Fruit fly (Drosophila melanogaster) whole organism, embryonic: Measurements from ENCODE around the gene CG4452.

Source experiments
- CG10267 ChIP-seq: fragments of 200-800 bp; sonication (Bioruptor generic); optimal IDR thresholded peaks from 2 replicates; lab custom pipeline; 2018; ENCODE audit warnings: missing biosample characterization, mild to moderate bottlenecking, missing genetic modification characterization, moderate library complexity
- CG14441 ChIP-seq: fragments of 200-800 bp; sonication (Bioruptor generic); IDR thresholded peaks from 2 replicates; pipeline ENCODE4 v1.3.6; 2022; ENCODE audit warnings: missing biosample characterization, missing genetic modification characterization
- CG14710 ChIP-seq: fragments of 200-800 bp; sonication (Bioruptor generic); optimal IDR thresholded peaks from 3 replicates; lab custom pipeline; 2019; ENCODE audit warnings: missing biosample characterization, mild to moderate bottlenecking, missing genetic modification characterization, moderate library complexity
- CG15696 ChIP-seq: fragments of 200-800 bp; sonication (Bioruptor generic); optimal IDR thresholded peaks from 2 replicates; lab custom pipeline; 2019; ENCODE audit warnings: missing biosample characterization, mild to moderate bottlenecking, missing genetic modification characterization, moderate library complexity
- CG17802 ChIP-seq: fragments of 200-800 bp; sonication (Bioruptor generic); optimal IDR thresholded peaks from 2 replicates; lab custom pipeline; 2018; ENCODE audit warnings: missing biosample characterization, mild to moderate bottlenecking, missing genetic modification characterization, moderate library complexity
- CG18619 ChIP-seq: fragments of 200-800 bp; sonication (Bioruptor generic); optimal IDR thresholded peaks from 3 replicates; lab custom pipeline; 2017; ENCODE audit warnings: missing biosample characterization, mild to moderate bottlenecking, missing genetic modification characterization
- CG32772 ChIP-seq: fragments of 200-800 bp; sonication (Bioruptor generic); IDR thresholded peaks from 2 replicates; pipeline ENCODE4 v1.3.6; 2022; ENCODE audit warnings: missing biosample characterization, missing genetic modification characterization
- CG6689 ChIP-seq: fragments of 200-800 bp; sonication (Bioruptor generic); IDR thresholded peaks from 2 replicates; pipeline ENCODE4 v1.3.6; 2022; ENCODE audit warnings: missing biosample characterization, missing genetic modification characterization
- CG6854 ChIP-seq: fragments of 200-800 bp; sonication (Bioruptor generic); optimal IDR thresholded peaks from 3 replicates; lab custom pipeline; 2017; ENCODE audit warnings: missing biosample characterization, mild to moderate bottlenecking, missing genetic modification characterization
- CG7271 ChIP-seq: fragments of 200-800 bp; sonication (Bioruptor generic); optimal IDR thresholded peaks from 2 replicates; lab custom pipeline; 2018; ENCODE audit warnings: missing biosample characterization, mild to moderate bottlenecking, missing genetic modification characterization, moderate library complexity
- CG8765 ChIP-seq: fragments of 200-800 bp; sonication (Bioruptor generic); IDR thresholded peaks from 2 replicates; pipeline ENCODE4 v1.3.6; 2022; ENCODE audit warnings: missing biosample characterization, missing genetic modification characterization
- Camta ChIP-seq: fragments of 200-800 bp; sonication (Bioruptor generic); optimal IDR thresholded peaks from 2 replicates; lab custom pipeline; 2016; ENCODE audit warnings: missing biosample characterization, missing genetic modification characterization
- Dad ChIP-seq: fragments of 200-800 bp; sonication (Bioruptor generic); optimal IDR thresholded peaks from 3 replicates; lab custom pipeline; 2016; ENCODE audit warnings: missing biosample characterization, missing genetic modification characterization
- Eip74EF ChIP-seq, 2 experiments: fragments of 200-800 bp in 1 of 2; fragments of >200 bp in 1 of 2; sonication (Bioruptor generic) in 1 of 2; optimal IDR thresholded peaks; 2 replicates each; lab custom pipeline; 2017 to 2019; ENCODE audit warnings: missing biosample characterization in 2 of 2, missing genetic modification characterization in 2 of 2, mild to moderate bottlenecking in 1 of 2, moderate library complexity in 1 of 2
- H15 ChIP-seq: fragments of 200-800 bp; sonication (Bioruptor generic); IDR thresholded peaks from 3 replicates; pipeline ENCODE4 v1.3.6; 2022; ENCODE audit warnings: missing biosample characterization, missing genetic modification characterization
- HLH54F ChIP-seq: fragments of 200-800 bp; sonication (Bioruptor generic); optimal IDR thresholded peaks from 3 replicates; lab custom pipeline; 2016; ENCODE audit warnings: missing biosample characterization, missing genetic modification characterization
- Hmx ChIP-seq: fragments of 200-800 bp; sonication (Bioruptor generic); optimal IDR thresholded peaks from 2 replicates; lab custom pipeline; 2016; ENCODE audit warnings: missing biosample characterization, missing genetic modification characterization
- Hsf ChIP-seq: fragments of 200-800 bp; sonication (Bioruptor generic); optimal IDR thresholded peaks from 3 replicates; lab custom pipeline; 2016; ENCODE audit warnings: missing biosample characterization, missing genetic modification characterization
- Neu2 ChIP-seq: fragments of 200-800 bp; sonication (Bioruptor generic); optimal IDR thresholded peaks from 3 replicates; lab custom pipeline; 2016; ENCODE audit warnings: missing biosample characterization, missing genetic modification characterization, borderline replicate concordance
- Nf-YA ChIP-seq: fragments of 200-800 bp; sonication (Bioruptor generic); IDR thresholded peaks from 2 replicates; pipeline ENCODE4 v1.3.6; 2022; ENCODE audit warnings: missing biosample characterization, missing genetic modification characterization
- Pdp1 ChIP-seq, 2 experiments: fragments of 200-800 bp; sonication (Bioruptor generic); optimal IDR thresholded peaks; 3 replicates each; lab custom pipeline; 2016; ENCODE audit warnings: missing biosample characterization in 2 of 2, missing genetic modification characterization in 2 of 2, mild to moderate bottlenecking in 1 of 2, moderate library complexity in 1 of 2
- Side ChIP-seq: fragments of 200-800 bp; sonication (Bioruptor generic); optimal IDR thresholded peaks from 2 replicates; lab custom pipeline; 2016; ENCODE audit warnings: missing biosample characterization, missing genetic modification characterization
- Sin3A ChIP-seq: fragments of >200 bp; optimal IDR thresholded peaks from 2 replicates; lab custom pipeline; 2018
- Sox100B ChIP-seq: fragments of 200-800 bp; sonication (Bioruptor generic); optimal IDR thresholded peaks from 3 replicates; lab custom pipeline; 2018; ENCODE audit warnings: missing biosample characterization, mild to moderate bottlenecking, missing genetic modification characterization
- Stat92E ChIP-seq, 3 experiments: fragments of >200 bp in 2 of 3; fragments of 200-800 bp in 1 of 3; sonication (Bioruptor generic) in 1 of 3; optimal IDR thresholded peaks; 2 replicates each; lab custom pipeline; 2017 to 2019; ENCODE audit warnings: missing biosample characterization in 3 of 3, missing genetic modification characterization in 3 of 3, mild to moderate bottlenecking in 1 of 3, moderate library complexity in 1 of 3
- Xbp1 ChIP-seq: fragments of 200-800 bp; sonication (Bioruptor generic); optimal IDR thresholded peaks from 3 replicates; lab custom pipeline; 2016; ENCODE audit warnings: missing biosample characterization, mild to moderate bottlenecking, missing genetic modification characterization
- ash1 ChIP-seq: fragments of 200-800 bp; sonication (Bioruptor generic); optimal IDR thresholded peaks from 2 replicates; lab custom pipeline; 2018; ENCODE audit warnings: missing biosample characterization, mild to moderate bottlenecking, missing genetic modification characterization
- bsh ChIP-seq, 2 experiments: fragments of 200-800 bp; sonication (Bioruptor generic); optimal IDR thresholded peaks; 2 replicates each; lab custom pipeline; 2017 to 2018; ENCODE audit warnings: mild to moderate bottlenecking in 2 of 2, missing biosample characterization in 2 of 2, missing genetic modification characterization in 2 of 2, moderate library complexity in 1 of 2
- cg ChIP-seq: fragments of 200-800 bp; sonication (Bioruptor generic); optimal IDR thresholded peaks from 3 replicates; lab custom pipeline; 2019; ENCODE audit warnings: missing biosample characterization, mild to moderate bottlenecking, missing genetic modification characterization, moderate library complexity
- chm ChIP-seq: fragments of 200-800 bp; sonication (Bioruptor generic); IDR thresholded peaks from 2 replicates; pipeline ENCODE4 v1.3.6; 2022; ENCODE audit warnings: missing biosample characterization, missing genetic modification characterization
- chn ChIP-seq: fragments of 200-800 bp; sonication (Bioruptor generic); optimal IDR thresholded peaks from 2 replicates; lab custom pipeline; 2016; ENCODE audit warnings: missing biosample characterization, missing genetic modification characterization
- crc ChIP-seq: fragments of 200-800 bp; sonication (Bioruptor generic); optimal IDR thresholded peaks from 2 replicates; lab custom pipeline; 2016; ENCODE audit warnings: missing biosample characterization, missing genetic modification characterization
- dysf ChIP-seq: fragments of 200-800 bp; sonication (Bioruptor generic); IDR thresholded peaks from 3 replicates; pipeline ENCODE4 v1.3.6; 2022; ENCODE audit warnings: missing biosample characterization, missing genetic modification characterization
- ems ChIP-seq: fragments of 200-800 bp; sonication (Bioruptor generic); optimal IDR thresholded peaks from 3 replicates; lab custom pipeline; 2016; ENCODE audit warnings: missing biosample characterization, missing genetic modification characterization
- gcm2 ChIP-seq: fragments of 200-800 bp; sonication (Bioruptor generic); optimal IDR thresholded peaks from 2 replicates; lab custom pipeline; 2016; ENCODE audit warnings: missing biosample characterization, missing genetic modification characterization
- grau ChIP-seq: fragments of 200-800 bp; optimal IDR thresholded peaks from 3 replicates; lab custom pipeline; 2019; ENCODE audit warnings: missing biosample characterization, mild to moderate bottlenecking, missing genetic modification characterization, moderate library complexity
- inv ChIP-seq: fragments of 200-800 bp; sonication (Bioruptor generic); IDR thresholded peaks from 2 replicates; pipeline ENCODE4 v1.3.6; 2022; ENCODE audit warnings: missing biosample characterization, missing genetic modification characterization; ENCODE audit not compliant: partially characterized antibody
- maf-S ChIP-seq: fragments of 200-800 bp; sonication (Bioruptor generic); optimal IDR thresholded peaks from 2 replicates; lab custom pipeline; 2016; ENCODE audit warnings: missing biosample characterization, missing genetic modification characterization
- otp ChIP-seq: fragments of 200-800 bp; sonication (Bioruptor generic); IDR thresholded peaks from 3 replicates; pipeline ENCODE4, ENCODE4 v1.3.6; 2022; ENCODE audit warnings: missing biosample characterization, missing genetic modification characterization
- pan ChIP-seq, 4 experiments: fragments of >200 bp in 3 of 4; fragments of 200-800 bp in 1 of 4; sonication (Bioruptor generic) in 1 of 4; optimal IDR thresholded peaks in 3 of 4; IDR thresholded peaks in 1 of 4; 2 replicates each; pipeline versions ENCODE4 v1.3.6 to Lab custom; 2017 to 2022; ENCODE audit warnings: missing biosample characterization in 2 of 4, missing genetic modification characterization in 2 of 4, mixed read lengths in 1 of 4
- pfk ChIP-seq: fragments of 200-800 bp; sonication (Bioruptor generic); optimal IDR thresholded peaks from 2 replicates; lab custom pipeline; 2018; ENCODE audit warnings: missing biosample characterization, mild to moderate bottlenecking, missing genetic modification characterization, moderate library complexity
- rib ChIP-seq: fragments of 200-800 bp; sonication (Bioruptor generic); IDR thresholded peaks from 2 replicates; pipeline ENCODE4 v1.3.6; 2022; ENCODE audit warnings: missing biosample characterization, missing genetic modification characterization
- shn ChIP-seq: fragments of 200-800 bp; sonication (Bioruptor generic); optimal IDR thresholded peaks from 3 replicates; lab custom pipeline; 2016; ENCODE audit warnings: missing biosample characterization, missing genetic modification characterization
- sisA ChIP-seq: fragments of 200-800 bp; sonication (Bioruptor generic); IDR thresholded peaks from 2 replicates; pipeline ENCODE4 v1.3.6; 2022; ENCODE audit warnings: missing biosample characterization, missing genetic modification characterization
- slbo ChIP-seq: fragments of 200-800 bp; sonication (Bioruptor generic); IDR thresholded peaks from 2 replicates; pipeline ENCODE4 v1.3.6; 2022; ENCODE audit warnings: missing biosample characterization, missing genetic modification characterization
- sob ChIP-seq: fragments of 200-800 bp; sonication (Bioruptor generic); IDR thresholded peaks from 2 replicates; pipeline ENCODE4 v1.3.6; 2022; ENCODE audit warnings: missing biosample characterization, missing genetic modification characterization
- sr ChIP-seq: fragments of 200-800 bp; sonication (Bioruptor generic); IDR thresholded peaks from 3 replicates; pipeline ENCODE4 v1.3.6; 2022; ENCODE audit warnings: missing biosample characterization, missing genetic modification characterization
- twi ChIP-seq: fragments of 200-800 bp; optimal IDR thresholded peaks from 2 replicates; lab custom pipeline; 2019; ENCODE audit warnings: missing biosample characterization, mild to moderate bottlenecking, missing genetic modification characterization, moderate library complexity
- z ChIP-seq: fragments of 200-800 bp; sonication (Bioruptor generic); IDR thresholded peaks from 3 replicates; pipeline ENCODE4 v1.3.6; 2022; ENCODE audit warnings: missing biosample characterization, missing genetic modification characterization
- zen ChIP-seq: fragments of 200-800 bp; sonication (Bioruptor generic); optimal IDR thresholded peaks from 3 replicates; lab custom pipeline; 2018; ENCODE audit warnings: missing biosample characterization, mild to moderate bottlenecking, missing genetic modification characterization, moderate library complexity
- zfh1 ChIP-seq: fragments of 200-800 bp; sonication (Bioruptor generic); IDR thresholded peaks from 3 replicates; pipeline ENCODE4 v1.3.6; 2022; ENCODE audit warnings: missing biosample characterization, missing genetic modification characterization

The CG4452 gene

DNA sequence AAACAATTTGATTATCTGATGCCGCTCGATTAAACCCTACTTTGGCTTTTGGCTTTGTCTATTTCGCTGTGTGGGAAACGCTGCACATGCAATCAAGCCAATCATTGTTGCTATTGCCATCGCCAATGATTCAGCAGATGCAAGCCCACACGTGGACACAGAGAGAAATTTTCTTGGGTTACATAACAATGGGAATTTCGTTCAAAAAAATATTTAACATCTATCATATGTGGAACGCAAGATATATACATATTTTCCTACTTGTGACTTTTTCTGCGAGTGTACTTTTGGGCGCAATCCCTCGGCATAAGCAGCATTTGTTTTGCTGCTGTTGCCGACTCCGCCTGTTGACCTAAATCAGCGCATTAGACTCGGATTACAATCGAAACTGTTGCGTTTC lies 52.2 kb downstream of the CG4452 start (continued):
- peak in 1 of 2 experiments; percentile 71 for TF ChIP-seq Pdp1 (GFP tag; optimal IDR thresholded peaks at IDR 0.05; lab: Kevin White, UChicago)
- no peak for TF ChIP-seq H15 (GFP tag; lab: Robert Waterston, UW)
- no peak for TF ChIP-seq CG15696 (tag; lab: Kevin White, UChicago)
- no peak; the same call in 2 of the 3 replicates for TF ChIP-seq otp (GFP tag; lab: Robert Waterston, UW)
- no peak for TF ChIP-seq bsh (GFP tag; optimal IDR thresholded peaks at IDR 0.05; lab: Kevin White, UChicago)
- TF ChIP-seq Side (GFP tag; lab: Kevin White, UChicago) = no peak
- TF ChIP-seq CG6689 (GFP tag; lab: Robert Waterston, UW) = no peak
- no peak for TF ChIP-seq Xbp1 (GFP tag; lab: Kevin White, UChicago)
- no peak for TF ChIP-seq chn (GFP tag; lab: Kevin White, UChicago)
- TF ChIP-seq CG6854 (GFP tag; lab: Kevin White, UChicago) = no peak
- no peak for TF ChIP-seq Neu2 (GFP tag; lab: Kevin White, UChicago)
- TF ChIP-seq Camta = no peak
- no peak for TF ChIP-seq CG10267 (tag; lab: Kevin White, UChicago)
- TF ChIP-seq CG18619 (GFP tag; lab: Kevin White, UChicago) = no peak
- no peak for TF ChIP-seq CG7271 (tag; lab: Kevin White, UChicago)
- 0 out of 3 replicates have a peak, but pooled peaks have one; percentile 25 for TF ChIP-seq sr (GFP tag; lab: Robert Waterston, UW)
- no peak for TF ChIP-seq inv (GFP tag; lab: Robert Waterston, UW)
- no peak for TF ChIP-seq crc (GFP tag; lab: Kevin White, UChicago)
- no peak for TF ChIP-seq CG14710 (tag; lab: Kevin White, UChicago)
- TF ChIP-seq CG14441 (GFP tag; lab: Robert Waterston, UW) = peak; percentile 40
- TF ChIP-seq Dad (GFP tag; lab: Kevin White, UChicago) = no peak
- no peak for TF ChIP-seq Sox100B
- no peak for TF ChIP-seq maf-S (GFP tag; lab: Kevin White, UChicago)
- TF ChIP-seq cg (GFP tag; lab: Kevin White, UChicago) = no peak
- no peak for TF ChIP-seq Nf-YA (GFP tag; lab: Robert Waterston, UW)
- TF ChIP-seq zfh1 (GFP tag; lab: Robert Waterston, UW) = 0 out of 3 replicates have a peak, but pooled peaks have one; percentile 24
- TF ChIP-seq Hmx (GFP tag; lab: Kevin White, UChicago) = no peak
- no peak for TF ChIP-seq CG8765 (GFP tag; lab: Robert Waterston, UW)
- TF ChIP-seq rib (GFP tag; lab: Robert Waterston, UW) = no peak
- TF ChIP-seq pan (optimal IDR thresholded peaks at IDR 0.05; lab: Kevin White, UChicago) = no peak
- TF ChIP-seq pan (GFP tag; optimal IDR thresholded peaks at IDR 0.05 in 1 of 2, IDR thresholded peaks at IDR 0.05 in 1 of 2) = peak in 1 of 2 experiments; percentile 64
- no peak for TF ChIP-seq CG17802 (tag; lab: Kevin White, UChicago)
- TF ChIP-seq twi (tag; lab: Kevin White, UChicago) = no peak
- TF ChIP-seq gcm2 (GFP tag; lab: Kevin White, UChicago) = no peak
- no peak for TF ChIP-seq Sin3A (lab: Kevin White, UChicago)
- no peak for TF ChIP-seq ash1 (GFP tag; lab: Kevin White, UChicago)
- no peak for TF ChIP-seq Stat92E (GFP tag; optimal IDR thresholded peaks at IDR 0.05; lab: Kevin White, UChicago)
- TF ChIP-seq CG32772 (GFP tag; lab: Robert Waterston, UW) = no peak
- no peak for TF ChIP-seq dysf
- TF ChIP-seq ems (GFP tag; lab: Kevin White, UChicago) = no peak
- TF ChIP-seq chm (GFP tag; lab: Robert Waterston, UW) = 0 out of 2 replicates have a peak, but pooled peaks have one; percentile 16
- no peak for TF ChIP-seq Hsf
- no peak for TF ChIP-seq sob (GFP tag; lab: Robert Waterston, UW)
- TF ChIP-seq pfk = no peak
- TF ChIP-seq Eip74EF (GFP tag; optimal IDR thresholded peaks at IDR 0.05; lab: Kevin White, UChicago) = no peak
- no peak for TF ChIP-seq slbo
- TF ChIP-seq HLH54F (GFP tag; lab: Kevin White, UChicago) = no peak
- no peak for TF ChIP-seq grau (tag; lab: Kevin White, UChicago)
- no peak for TF ChIP-seq shn (GFP tag; lab: Kevin White, UChicago)
- TF ChIP-seq sisA = peak; percentile 32; the same call in 1 of the 2 replicates
- TF ChIP-seq z (GFP tag; lab: Robert Waterston, UW) = no peak
- TF ChIP-seq zen (tag; lab: Kevin White, UChicago) = no peak
